Worm (Caenorhabditis elegans): ENCODE measurements around the gene tra-4.

Gene tra-4

DNA sequence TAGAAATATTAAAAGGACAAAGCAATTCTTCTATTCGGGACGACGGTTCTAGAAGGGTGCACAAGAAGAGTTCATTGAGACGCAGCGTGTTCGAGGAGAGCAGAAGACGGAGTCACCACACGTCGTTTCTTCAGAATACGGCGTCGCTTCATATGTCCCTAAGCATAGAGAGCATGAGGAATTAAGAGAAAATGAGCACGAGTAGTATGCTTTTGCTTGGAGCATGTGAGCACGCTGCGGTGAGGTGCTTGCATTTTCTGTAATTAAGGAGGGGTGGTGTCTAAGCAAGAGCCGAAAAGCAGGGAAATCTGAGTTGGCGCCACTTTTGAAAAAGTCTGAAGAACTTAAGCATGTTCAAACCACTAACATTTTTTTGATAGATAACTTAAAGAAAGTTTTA is 50.0 kb downstream of the tra-4 start, which contains the start of gene C14A11.5:
TSS of gene C14A11.5 (minus strand) at position 139 of the 400 bp plus-strand sequence.
- no peak for TF ChIP-seq sdz-38 (tag; optimal IDR thresholded peaks at IDR 0.05)
- peak; percentile 18 for TF ChIP-seq ztf-18 (tag; optimal IDR thresholded peaks at IDR 0.05)

Measured in whole organism, young adult.